Fruit fly (Drosophila melanogaster) whole organism, prepupa: ENCODE results near the gene mask.

Source experiments
- Blimp-1 ChIP-seq: fragments of 200-800 bp; sonication (Bioruptor generic); optimal IDR thresholded peaks from 3 replicates; lab custom pipeline; 2017; ENCODE audit warnings: missing biosample characterization, missing genetic modification characterization, mild to moderate bottlenecking, moderate library complexity, missing genetic modification reagents
- CG10631 ChIP-seq: fragments of 200-800 bp; sonication (Bioruptor generic); optimal IDR thresholded peaks from 2 replicates; lab custom pipeline; 2016; ENCODE audit warnings: missing biosample characterization, missing genetic modification characterization
- CG11294 ChIP-seq: fragments of 200-800 bp; sonication (Bioruptor generic); IDR thresholded peaks from 2 replicates; pipeline ENCODE4 v1.3.6; 2022; ENCODE audit warnings: missing biosample characterization, missing genetic modification characterization
- CG11902 ChIP-seq: fragments of 200-800 bp; sonication (Bioruptor generic); optimal IDR thresholded peaks from 3 replicates; lab custom pipeline; 2016; ENCODE audit warnings: missing biosample characterization, missing genetic modification characterization
- CG15336 ChIP-seq: fragments of 200-800 bp; sonication (Bioruptor generic); IDR thresholded peaks from 2 replicates; pipeline ENCODE4 v1.3.6; 2022; ENCODE audit warnings: missing biosample characterization, missing genetic modification characterization
- CG16779 ChIP-seq: fragments of 200-800 bp; sonication (Bioruptor generic); optimal IDR thresholded peaks from 3 replicates; lab custom pipeline; 2017; ENCODE audit warnings: missing biosample characterization, mild to moderate bottlenecking, missing genetic modification characterization
- CG3032 ChIP-seq: fragments of 200-800 bp; optimal IDR thresholded peaks from 2 replicates; lab custom pipeline; 2019; ENCODE audit warnings: missing biosample characterization, mild to moderate bottlenecking, missing genetic modification characterization, moderate library complexity
- CG31627 ChIP-seq: fragments of 200-800 bp; sonication (Bioruptor generic); optimal IDR thresholded peaks from 3 replicates; lab custom pipeline; 2016; ENCODE audit warnings: missing biosample characterization, missing genetic modification characterization
- CG34406 ChIP-seq: fragments of 200-800 bp; sonication (Bioruptor generic); optimal IDR thresholded peaks from 3 replicates; lab custom pipeline; 2016; ENCODE audit warnings: missing biosample characterization, missing genetic modification characterization
- CG4318 ChIP-seq: fragments of 200-800 bp; sonication (Bioruptor generic); optimal IDR thresholded peaks from 3 replicates; lab custom pipeline; 2017; ENCODE audit warnings: missing biosample characterization, mild to moderate bottlenecking, missing genetic modification characterization
- CG6163 ChIP-seq: fragments of 200-800 bp; sonication (Bioruptor generic); IDR thresholded peaks from 3 replicates; pipeline ENCODE4 v1.3.6; 2022; ENCODE audit warnings: missing biosample characterization, missing genetic modification characterization
- CG6792 ChIP-seq: fragments of 200-800 bp; sonication (Bioruptor generic); optimal IDR thresholded peaks from 3 replicates; lab custom pipeline; 2016; ENCODE audit warnings: missing biosample characterization, missing genetic modification characterization
- CG6808 ChIP-seq: fragments of 200-800 bp; sonication (Bioruptor generic); optimal IDR thresholded peaks from 3 replicates; lab custom pipeline; 2017; ENCODE audit warnings: missing biosample characterization, missing genetic modification characterization, mild to moderate bottlenecking, moderate library complexity, missing genetic modification reagents
- CG7368 ChIP-seq: fragments of 200-800 bp; sonication (Bioruptor generic); optimal IDR thresholded peaks from 3 replicates; lab custom pipeline; 2016; ENCODE audit warnings: missing biosample characterization, missing genetic modification characterization
- CG8119 ChIP-seq: fragments of 200-800 bp; sonication (Bioruptor generic); IDR thresholded peaks from 3 replicates; pipeline ENCODE4 v1.3.6; 2022; ENCODE audit warnings: missing biosample characterization, missing genetic modification characterization
- CG8319 ChIP-seq: fragments of 200-800 bp; sonication (Bioruptor generic); optimal IDR thresholded peaks from 3 replicates; lab custom pipeline; 2016; ENCODE audit warnings: missing biosample characterization, missing genetic modification characterization
- Eip75B ChIP-seq: fragments of 200-800 bp; sonication (Bioruptor generic); optimal IDR thresholded peaks from 3 replicates; lab custom pipeline; 2016; ENCODE audit warnings: missing biosample characterization, missing genetic modification characterization
- Eip78C ChIP-seq: fragments of 200-800 bp; sonication (Bioruptor generic); peaks from one replicate; lab custom pipeline; 2016; ENCODE audit warnings: missing biosample characterization, missing genetic modification characterization
- Eip93F ChIP-seq: fragments of 200-800 bp; sonication (Bioruptor generic); optimal IDR thresholded peaks from 2 replicates; lab custom pipeline; 2016; ENCODE audit warnings: missing biosample characterization, mild to moderate bottlenecking, missing genetic modification characterization
- Ets21C ChIP-seq: fragments of 200-800 bp; sonication (Bioruptor generic); optimal IDR thresholded peaks from 3 replicates; lab custom pipeline; 2016; ENCODE audit warnings: missing biosample characterization, missing genetic modification characterization
- Gug ChIP-seq: fragments of 200-800 bp; sonication (Bioruptor generic); IDR thresholded peaks from 2 replicates; pipeline ENCODE4 v1.3.6; 2022; ENCODE audit warnings: missing biosample characterization, missing genetic modification characterization
- Lpt ChIP-seq: fragments of 200-800 bp; sonication (Bioruptor generic); optimal IDR thresholded peaks from 3 replicates; lab custom pipeline; 2016; ENCODE audit warnings: missing biosample characterization, missing genetic modification characterization
- Met ChIP-seq: fragments of 200-800 bp; sonication (Bioruptor generic); optimal IDR thresholded peaks from 3 replicates; lab custom pipeline; 2016; ENCODE audit warnings: missing biosample characterization, missing genetic modification characterization
- Sox102F ChIP-seq: fragments of 200-800 bp; sonication (Bioruptor generic); optimal IDR thresholded peaks from 2 replicates; lab custom pipeline; 2016; ENCODE audit warnings: missing biosample characterization, mild to moderate bottlenecking, missing genetic modification characterization
- achi ChIP-seq: fragments of 200-800 bp; sonication (Bioruptor generic); optimal IDR thresholded peaks from 3 replicates; lab custom pipeline; 2016; ENCODE audit warnings: missing biosample characterization, missing genetic modification characterization
- acj6 ChIP-seq: fragments of 200-800 bp; sonication (Bioruptor generic); optimal IDR thresholded peaks from 3 replicates; lab custom pipeline; 2016; ENCODE audit warnings: missing biosample characterization, missing genetic modification characterization
- dac ChIP-seq: fragments of 200-800 bp; sonication (Bioruptor generic); optimal IDR thresholded peaks from 2 replicates; lab custom pipeline; 2017; ENCODE audit warnings: missing biosample characterization, mild to moderate bottlenecking, missing genetic modification characterization
- dsx ChIP-seq: fragments of 200-800 bp; optimal IDR thresholded peaks from 3 replicates; lab custom pipeline; 2019; ENCODE audit warnings: missing biosample characterization, mild to moderate bottlenecking, missing genetic modification characterization, moderate library complexity; ENCODE audit not compliant: poor library complexity, severe bottlenecking
- eg ChIP-seq: fragments of 200-800 bp; sonication (Bioruptor generic); IDR thresholded peaks from 3 replicates; pipeline ENCODE4 v1.3.6; 2022; ENCODE audit warnings: missing biosample characterization, missing genetic modification characterization
- esn ChIP-seq: fragments of 200-800 bp; sonication (Bioruptor generic); optimal IDR thresholded peaks from 2 replicates; lab custom pipeline; 2016; ENCODE audit warnings: missing biosample characterization, mild to moderate bottlenecking, missing genetic modification characterization, moderate library complexity
- fd85E ChIP-seq: fragments of 200-800 bp; sonication (Bioruptor generic); optimal IDR thresholded peaks from 3 replicates; lab custom pipeline; 2016; ENCODE audit warnings: missing biosample characterization, missing genetic modification characterization
- lz ChIP-seq: fragments of 200-800 bp; sonication (Bioruptor generic); optimal IDR thresholded peaks from 3 replicates; lab custom pipeline; 2016; ENCODE audit warnings: missing biosample characterization, missing genetic modification characterization
- net ChIP-seq: fragments of 200-800 bp; sonication (Bioruptor generic); optimal IDR thresholded peaks from 3 replicates; lab custom pipeline; 2016; ENCODE audit warnings: missing biosample characterization, missing genetic modification characterization
- ss ChIP-seq, 2 experiments: fragments of 200-800 bp; sonication (Bioruptor generic); optimal IDR thresholded peaks; 2 replicates in 1 of 2; 3 replicates in 1 of 2; lab custom pipeline; 2017 to 2018; ENCODE audit warnings: mild to moderate bottlenecking in 2 of 2, missing biosample characterization in 2 of 2, missing genetic modification characterization in 2 of 2, moderate library complexity in 1 of 2
- svp ChIP-seq: fragments of 200-800 bp; sonication (Bioruptor generic); peaks from one replicate; lab custom pipeline; 2016; ENCODE audit warnings: missing biosample characterization, missing genetic modification characterization
- topi ChIP-seq: fragments of 200-800 bp; sonication (Bioruptor generic); optimal IDR thresholded peaks from 3 replicates; lab custom pipeline; 2016; ENCODE audit warnings: missing biosample characterization, missing genetic modification characterization
- vri ChIP-seq: fragments of 200-800 bp; sonication (Bioruptor generic); optimal IDR thresholded peaks from 3 replicates; lab custom pipeline; 2016; ENCODE audit warnings: missing biosample characterization, mild to moderate bottlenecking, missing genetic modification characterization

mask gene

DNA sequence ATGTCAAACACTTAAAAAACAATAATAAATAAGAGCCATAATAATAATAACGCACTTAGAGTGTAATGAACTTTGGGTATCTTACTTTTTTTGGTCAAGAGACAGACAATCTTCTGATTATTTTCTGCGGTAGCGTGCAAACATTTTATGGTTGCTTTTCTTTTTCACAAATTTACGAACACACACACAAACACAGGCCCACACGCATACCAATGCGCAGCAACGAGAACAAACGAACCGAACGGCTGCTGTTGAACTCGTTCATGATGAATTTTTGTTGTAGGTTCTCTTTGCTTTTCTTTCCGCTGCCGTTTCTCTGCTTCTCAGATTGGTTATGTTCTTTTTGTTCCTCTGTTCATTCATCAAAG is 3.8 kb downstream of the mask start:
- TF ChIP-seq CG10631 (GFP tag; lab: Kevin White, UChicago), result no peak
- TF ChIP-seq CG6792, result no peak
- TF ChIP-seq CG7368 (GFP tag; lab: Kevin White, UChicago), result no peak
- TF ChIP-seq Eip75B (GFP tag; lab: Kevin White, UChicago), result no peak
- TF ChIP-seq CG6163, result no peak
- no peak for TF ChIP-seq acj6 (GFP tag; lab: Kevin White, UChicago)
- TF ChIP-seq Blimp-1, result no peak
- TF ChIP-seq dac (GFP tag; lab: Kevin White, UChicago), result no peak
- TF ChIP-seq Sox102F (GFP tag; lab: Kevin White, UChicago), result no peak
- no peak for TF ChIP-seq Eip93F (GFP tag; lab: Kevin White, UChicago)
- TF ChIP-seq dsx (GFP tag; lab: Kevin White, UChicago), result no peak
- no peak for TF ChIP-seq eg (GFP tag; lab: Robert Waterston, UW)
- no peak for TF ChIP-seq Met (GFP tag; lab: Kevin White, UChicago)
- TF ChIP-seq vri (GFP tag; lab: Kevin White, UChicago), result no peak
- no peak for TF ChIP-seq CG15336
- TF ChIP-seq Lpt, result no peak
- TF ChIP-seq achi, result no peak
- no peak for TF ChIP-seq lz (GFP tag; lab: Kevin White, UChicago)
- TF ChIP-seq CG34406 (GFP tag; lab: Kevin White, UChicago), result no peak

DNA sequence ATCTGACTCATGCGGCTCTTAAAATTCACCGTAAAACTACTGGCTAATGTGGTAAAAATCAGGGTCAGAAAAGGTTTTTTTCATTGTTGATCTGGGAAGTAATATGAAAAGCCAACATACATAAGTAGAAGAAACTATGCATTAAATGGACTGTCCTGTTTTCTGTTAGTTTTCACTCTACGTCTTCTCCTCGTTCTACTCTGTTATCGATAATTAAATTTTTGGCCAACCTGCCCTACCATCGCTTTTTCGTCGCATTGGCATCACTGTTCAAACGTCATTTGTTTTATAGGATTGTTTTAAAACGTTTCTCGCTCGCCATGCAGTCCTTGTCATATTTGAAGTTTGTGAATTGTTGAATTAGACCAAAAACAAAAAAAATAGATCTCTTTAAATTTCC is 4.4 kb downstream of the mask start:
- TF ChIP-seq ss (GFP tag; optimal IDR thresholded peaks at IDR 0.05; lab: Kevin White, UChicago), result no peak
- peak; percentile 93 for TF ChIP-seq CG6808 (GFP tag; lab: Kevin White, UChicago)

DNA sequence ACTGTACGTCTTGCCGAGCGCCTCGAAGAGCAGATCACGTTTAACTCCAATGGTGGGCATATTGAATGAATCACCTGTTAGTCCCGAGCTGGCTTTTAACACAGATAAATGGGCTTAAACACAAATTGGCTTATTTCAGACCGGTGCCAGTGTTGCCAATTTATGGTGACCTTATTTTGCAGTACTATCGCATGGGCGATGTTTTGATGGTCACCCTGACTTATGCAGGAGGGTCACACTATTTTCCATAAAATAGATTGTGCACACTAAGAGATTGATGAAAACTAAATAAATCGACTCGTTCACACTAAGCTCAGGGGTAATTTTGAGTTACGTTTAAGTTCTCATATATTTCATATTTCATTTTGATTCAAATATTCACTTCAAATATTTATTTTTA is 22.1 kb downstream of the mask start, which contains the start of gene beta-PheRS:
Gene beta-PheRS, minus strand, starts transcription at position 186 of the 400 bp plus-strand sequence.
- no peak for TF ChIP-seq net (GFP tag; lab: Kevin White, UChicago)
- TF ChIP-seq CG8319 (GFP tag; lab: Kevin White, UChicago), result peak; percentile 99
- TF ChIP-seq esn (GFP tag; lab: Kevin White, UChicago), result peak; percentile 52
- TF ChIP-seq Eip78C (GFP tag; lab: Kevin White, UChicago), result no peak
- TF ChIP-seq Blimp-1, result no peak
- TF ChIP-seq CG16779 (tag; lab: Kevin White, UChicago), result no peak
- TF ChIP-seq CG11902 (GFP tag; lab: Kevin White, UChicago), result peak; percentile 18
- no peak for TF ChIP-seq CG6792
- TF ChIP-seq CG6163, result no peak; the same call in 2 of the 3 replicates
- TF ChIP-seq CG11294, result peak; percentile 26; the same call in 1 of the 2 replicates
- TF ChIP-seq CG31627, result peak; percentile 73
- TF ChIP-seq svp (GFP tag; lab: Kevin White, UChicago), result no peak
- peak; percentile 46 for TF ChIP-seq lz (GFP tag; lab: Kevin White, UChicago)

DNA sequence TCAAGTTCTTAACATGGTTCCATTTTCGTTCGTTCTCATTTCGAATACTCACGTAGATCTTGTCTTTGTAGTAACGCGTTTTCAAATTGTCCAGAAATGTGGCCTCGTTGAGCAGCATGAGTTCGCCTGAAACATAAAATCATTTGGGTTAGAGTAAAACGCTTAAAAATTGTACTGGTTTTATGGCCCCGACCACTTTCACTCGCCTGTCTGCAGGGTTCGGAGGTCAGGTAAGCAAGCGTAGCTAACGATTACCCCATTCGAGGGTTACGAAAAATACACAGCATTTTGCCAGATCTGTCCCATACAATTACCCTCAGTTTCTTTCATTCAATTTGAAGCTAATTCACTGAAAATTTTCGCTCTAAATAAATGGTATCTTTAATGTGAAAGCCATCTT is 28.0 kb downstream of the mask start:
- TF ChIP-seq fd85E (GFP tag; lab: Kevin White, UChicago) (no peak), CG3032 (tag; lab: Kevin White, UChicago) (no peak), CG8319 (GFP tag; lab: Kevin White, UChicago) (no peak), Lpt (no peak), CG8119 (GFP tag; lab: Robert Waterston, UW) (no peak), Ets21C (GFP tag; lab: Kevin White, UChicago) (no peak), lz (GFP tag; lab: Kevin White, UChicago) (no peak), Eip78C (GFP tag; lab: Kevin White, UChicago) (no peak), CG16779 (tag; lab: Kevin White, UChicago) (no peak), eg (GFP tag; lab: Robert Waterston, UW) (no peak), achi (no peak), CG34406 (GFP tag; lab: Kevin White, UChicago) (no peak), net (GFP tag; lab: Kevin White, UChicago) (no peak), Gug (GFP tag; lab: Robert Waterston, UW) (no peak), CG4318 (GFP tag; lab: Kevin White, UChicago) (no peak), topi (GFP tag; lab: Kevin White, UChicago) (no peak), CG6808 (GFP tag; lab: Kevin White, UChicago) (no peak), CG11902 (GFP tag; lab: Kevin White, UChicago) (no peak)
- TF ChIP-seq, all 60 proteins: peak for 0
